Worm (Caenorhabditis elegans) whole organism, L4 larva: Measurements from ENCODE around the gene F47E1.2.

Experiments used
- ZK546.5 ChIP-seq, 2 experiments: sonication (generic microtip); optimal IDR thresholded peaks; 2 replicates each; lab custom pipeline; 2017; ENCODE audit warnings: missing biosample characterization in 2 of 2, missing genetic modification characterization in 2 of 2
- attf-4 ChIP-seq: sonication (generic microtip); optimal IDR thresholded peaks from 3 replicates; lab custom pipeline; 2017; ENCODE audit warnings: missing biosample characterization, missing genetic modification characterization
- ceh-20 ChIP-seq: fragments of 200-800 bp; sonication (Bioruptor generic); IDR thresholded peaks from 2 replicates; pipeline ENCODE4 v1.3.6; 2022; ENCODE audit warnings: missing genetic modification reagents, missing genetic modification characterization, missing compliant biosample characterization
- ceh-82 ChIP-seq: sonication (generic microtip); optimal IDR thresholded peaks from 2 replicates; lab custom pipeline; 2017; ENCODE audit warnings: missing biosample characterization, missing genetic modification characterization
- nhr-102 ChIP-seq: sonication (generic microtip); optimal IDR thresholded peaks from 2 replicates; lab custom pipeline; 2016; ENCODE audit warnings: mild to moderate bottlenecking, missing genetic modification characterization, moderate library complexity, missing compliant biosample characterization
- nhr-6 ChIP-seq: fragments of 150-350 bp; optimal IDR thresholded peaks from 2 replicates; lab custom pipeline; 2014; ENCODE audit warnings: missing biosample characterization, missing genetic modification characterization
- nhr-77 ChIP-seq: fragments of 150-350 bp; optimal IDR thresholded peaks from 2 replicates; lab custom pipeline; 2014; ENCODE audit warnings: missing biosample characterization, missing genetic modification characterization

- TF ChIP-seq nhr-6 (tag; lab: Kevin White, UChicago): no peak
- TF ChIP-seq ceh-82 (tag; lab: Kevin White, UChicago): no peak
- TF ChIP-seq nhr-102 (tag; lab: Kevin White, UChicago): no peak
- TF ChIP-seq nhr-77 (tag; lab: Kevin White, UChicago): no peak
- TF ChIP-seq ZK546.5 (tag; optimal IDR thresholded peaks at IDR 0.05; lab: Kevin White, UChicago): no peak
- TF ChIP-seq attf-4 (tag; lab: Kevin White, UChicago): no peak
- TF ChIP-seq ceh-20: no peak
Measured at ce11 chrX:9074497-9074896, 17.0 kb downstream of the F47E1.2 start.
